Fruit fly (Drosophila melanogaster) whole organism, embryonic: ENCODE measurements around the gene CtsF.

Experiments
- BEAF-32 ChIP-seq: fragments of 200-800 bp; sonication (Bioruptor generic); optimal IDR thresholded peaks from 3 replicates; lab custom pipeline; 2017; ENCODE audit warnings: missing biosample characterization, missing genetic modification characterization, mild to moderate bottlenecking, moderate library complexity, missing genetic modification reagents
- CG10274 ChIP-seq: fragments of 200-800 bp; sonication (Bioruptor generic); optimal IDR thresholded peaks from 3 replicates; lab custom pipeline; 2017; ENCODE audit warnings: missing biosample characterization, mild to moderate bottlenecking, missing genetic modification characterization
- CG11247 ChIP-seq: fragments of 200-800 bp; sonication (Bioruptor generic); IDR thresholded peaks from 2 replicates; pipeline ENCODE4 v1.3.6; 2022; ENCODE audit warnings: missing biosample characterization, missing genetic modification characterization
- CG11723 ChIP-seq: fragments of 200-800 bp; sonication (Bioruptor generic); optimal IDR thresholded peaks from 2 replicates; lab custom pipeline; 2017; ENCODE audit warnings: missing biosample characterization, mild to moderate bottlenecking, missing genetic modification characterization
- CG12104 ChIP-seq: fragments of 200-800 bp; sonication (Bioruptor generic); optimal IDR thresholded peaks from 3 replicates; lab custom pipeline; 2016; ENCODE audit warnings: missing biosample characterization, missing genetic modification characterization
- CG16813 ChIP-seq: fragments of 200-800 bp; sonication (Bioruptor generic); IDR thresholded peaks from 3 replicates; pipeline ENCODE4 v1.3.6; 2022; ENCODE audit warnings: missing biosample characterization, missing genetic modification characterization; ENCODE audit not compliant: partially characterized antibody
- CG17912 ChIP-seq: fragments of 200-800 bp; sonication (Bioruptor generic); optimal IDR thresholded peaks from 2 replicates; lab custom pipeline; 2018; ENCODE audit warnings: missing biosample characterization, mild to moderate bottlenecking, missing genetic modification characterization
- CG18262 ChIP-seq: fragments of 200-800 bp; optimal IDR thresholded peaks from 3 replicates; lab custom pipeline; 2019; ENCODE audit warnings: missing biosample characterization, mild to moderate bottlenecking, missing genetic modification characterization, moderate library complexity
- CG18619 ChIP-seq: fragments of 200-800 bp; sonication (Bioruptor generic); optimal IDR thresholded peaks from 3 replicates; lab custom pipeline; 2017; ENCODE audit warnings: missing biosample characterization, mild to moderate bottlenecking, missing genetic modification characterization
- CG3065 ChIP-seq: fragments of 200-800 bp; sonication (Bioruptor generic); optimal IDR thresholded peaks from 2 replicates; lab custom pipeline; 2016; ENCODE audit warnings: missing biosample characterization, missing genetic modification characterization
- CG43689 ChIP-seq: fragments of 200-800 bp; sonication (Bioruptor generic); IDR thresholded peaks from 2 replicates; pipeline ENCODE4 v1.3.6; 2022; ENCODE audit warnings: missing biosample characterization, missing genetic modification characterization
- CG4820 ChIP-seq: fragments of 200-800 bp; sonication (Bioruptor generic); optimal IDR thresholded peaks from 3 replicates; lab custom pipeline; 2016; ENCODE audit warnings: missing biosample characterization, missing genetic modification characterization
- CG7987 ChIP-seq: fragments of 200-800 bp; sonication (Bioruptor generic); optimal IDR thresholded peaks from 2 replicates; lab custom pipeline; 2018; ENCODE audit warnings: missing biosample characterization, mild to moderate bottlenecking, missing genetic modification characterization, moderate library complexity
- CHES-1-like ChIP-seq: fragments of 200-800 bp; sonication (Bioruptor generic); optimal IDR thresholded peaks from 2 replicates; lab custom pipeline; 2016; ENCODE audit warnings: missing biosample characterization, missing genetic modification characterization
- CoRest ChIP-seq: fragments of 200-800 bp; sonication (Bioruptor generic); optimal IDR thresholded peaks from 3 replicates; lab custom pipeline; 2018; ENCODE audit warnings: missing biosample characterization, mild to moderate bottlenecking, missing genetic modification characterization, moderate library complexity
- Dbx ChIP-seq: fragments of 200-800 bp; sonication (Bioruptor generic); IDR thresholded peaks from 3 replicates; pipeline ENCODE4 v1.3.6; 2022; ENCODE audit warnings: missing biosample characterization, missing genetic modification characterization
- Doc3 ChIP-seq: fragments of 200-800 bp; sonication (Bioruptor generic); IDR thresholded peaks from 3 replicates; pipeline ENCODE4 v1.3.6; 2022; ENCODE audit warnings: missing biosample characterization, missing genetic modification characterization; ENCODE audit not compliant: partially characterized antibody
- Drgx ChIP-seq: fragments of 200-800 bp; sonication (Bioruptor generic); IDR thresholded peaks from 2 replicates; pipeline ENCODE4 v1.3.6; 2022; ENCODE audit warnings: missing biosample characterization, missing genetic modification characterization
- ERR ChIP-seq: fragments of 200-800 bp; sonication (Bioruptor generic); optimal IDR thresholded peaks from 2 replicates; lab custom pipeline; 2016; ENCODE audit warnings: missing biosample characterization, missing genetic modification characterization
- Eip74EF ChIP-seq, 2 experiments: fragments of 200-800 bp in 1 of 2; fragments of >200 bp in 1 of 2; sonication (Bioruptor generic) in 1 of 2; optimal IDR thresholded peaks; 2 replicates each; lab custom pipeline; 2017 to 2019; ENCODE audit warnings: missing biosample characterization in 2 of 2, missing genetic modification characterization in 2 of 2, mild to moderate bottlenecking in 1 of 2, moderate library complexity in 1 of 2
- Fer3 ChIP-seq: fragments of 200-800 bp; sonication (Bioruptor generic); optimal IDR thresholded peaks from 2 replicates; lab custom pipeline; 2018; ENCODE audit warnings: missing biosample characterization, mild to moderate bottlenecking, missing genetic modification characterization, moderate library complexity
- HmgD ChIP-seq: fragments of 200-800 bp; sonication (Bioruptor generic); optimal IDR thresholded peaks from 3 replicates; lab custom pipeline; 2016; ENCODE audit warnings: missing biosample characterization, missing genetic modification characterization
- Hmx ChIP-seq: fragments of 200-800 bp; sonication (Bioruptor generic); optimal IDR thresholded peaks from 2 replicates; lab custom pipeline; 2016; ENCODE audit warnings: missing biosample characterization, missing genetic modification characterization
- Lhr ChIP-seq: fragments of 200-800 bp; sonication (Bioruptor generic); optimal IDR thresholded peaks from 3 replicates; lab custom pipeline; 2017; ENCODE audit warnings: mild to moderate bottlenecking, missing biosample characterization, missing genetic modification reagents, missing genetic modification characterization
- NK7.1 ChIP-seq: fragments of 200-800 bp; sonication (Bioruptor generic); optimal IDR thresholded peaks from 3 replicates; lab custom pipeline; 2016; ENCODE audit warnings: missing biosample characterization, missing genetic modification characterization
- Ptx1 ChIP-seq: fragments of 200-800 bp; sonication (Bioruptor generic); IDR thresholded peaks from 2 replicates; pipeline ENCODE4 v1.3.6; 2022; ENCODE audit warnings: missing biosample characterization, missing genetic modification characterization
- Sox100B ChIP-seq: fragments of 200-800 bp; sonication (Bioruptor generic); optimal IDR thresholded peaks from 3 replicates; lab custom pipeline; 2018; ENCODE audit warnings: missing biosample characterization, mild to moderate bottlenecking, missing genetic modification characterization
- amos ChIP-seq: fragments of 200-800 bp; sonication (Bioruptor generic); IDR thresholded peaks from 2 replicates; pipeline ENCODE4 v1.3.6; 2022; ENCODE audit warnings: missing biosample characterization, missing genetic modification characterization; ENCODE audit not compliant: partially characterized antibody
- aop ChIP-seq: fragments of 200-800 bp; sonication (Bioruptor generic); IDR thresholded peaks from 2 replicates; pipeline ENCODE4 v1.3.6; 2022; ENCODE audit warnings: missing biosample characterization, missing genetic modification characterization
- az2 ChIP-seq: fragments of 200-800 bp; sonication (Bioruptor generic); optimal IDR thresholded peaks from 3 replicates; lab custom pipeline; 2016; ENCODE audit warnings: missing biosample characterization, missing genetic modification characterization
- chn ChIP-seq: fragments of 200-800 bp; sonication (Bioruptor generic); optimal IDR thresholded peaks from 2 replicates; lab custom pipeline; 2016; ENCODE audit warnings: missing biosample characterization, missing genetic modification characterization
- corto ChIP-seq: fragments of 200-800 bp; sonication (Bioruptor generic); optimal IDR thresholded peaks from 2 replicates; lab custom pipeline; 2016; ENCODE audit warnings: missing biosample characterization, mild to moderate bottlenecking, missing genetic modification characterization, moderate library complexity
- crol ChIP-seq: fragments of 200-800 bp; sonication (Bioruptor generic); IDR thresholded peaks from 2 replicates; pipeline ENCODE4 v1.3.6; 2022; ENCODE audit warnings: missing biosample characterization, missing genetic modification characterization
- danr ChIP-seq: fragments of 200-800 bp; sonication (Bioruptor generic); IDR thresholded peaks from 2 replicates; pipeline ENCODE4 v1.3.6; 2022; ENCODE audit warnings: missing biosample characterization, missing genetic modification characterization
- dmrt11E ChIP-seq: fragments of 200-800 bp; sonication (Bioruptor generic); optimal IDR thresholded peaks from 3 replicates; lab custom pipeline; 2018; ENCODE audit warnings: missing biosample characterization, mild to moderate bottlenecking, missing genetic modification characterization, moderate library complexity
- exex ChIP-seq: fragments of 200-800 bp; sonication (Bioruptor generic); optimal IDR thresholded peaks from 4 replicates; lab custom pipeline; 2018; ENCODE audit warnings: missing biosample characterization, mild to moderate bottlenecking, missing genetic modification characterization, moderate library complexity
- ftz-f1 ChIP-seq: fragments of 200-800 bp; sonication (Bioruptor generic); optimal IDR thresholded peaks from 2 replicates; lab custom pipeline; 2016; ENCODE audit warnings: missing biosample characterization, missing genetic modification characterization
- lilli ChIP-seq: fragments of 200-800 bp; sonication (Bioruptor generic); optimal IDR thresholded peaks from 3 replicates; lab custom pipeline; 2016; ENCODE audit warnings: missing biosample characterization, missing genetic modification characterization
- lola ChIP-seq, 3 experiments: fragments of >200 bp in 2 of 3; fragments of 200-800 bp in 1 of 3; sonication (Bioruptor generic) in 1 of 3; optimal IDR thresholded peaks; 2 replicates each; lab custom pipeline; 2017 to 2019; ENCODE audit warnings: missing biosample characterization in 3 of 3, missing genetic modification characterization in 3 of 3, mild to moderate bottlenecking in 1 of 3, moderate library complexity in 1 of 3
- onecut ChIP-seq: fragments of 200-800 bp; sonication (Bioruptor generic); IDR thresholded peaks from 2 replicates; pipeline ENCODE4 v1.3.6; 2022; ENCODE audit warnings: missing biosample characterization, missing genetic modification characterization
- peb ChIP-seq: fragments of 200-800 bp; sonication (Bioruptor generic); IDR thresholded peaks from 2 replicates; pipeline ENCODE4 v1.3.6; 2022; ENCODE audit warnings: missing biosample characterization, missing genetic modification characterization
- pfk ChIP-seq: fragments of 200-800 bp; sonication (Bioruptor generic); optimal IDR thresholded peaks from 2 replicates; lab custom pipeline; 2018; ENCODE audit warnings: missing biosample characterization, mild to moderate bottlenecking, missing genetic modification characterization, moderate library complexity
- ranshi ChIP-seq: fragments of 200-800 bp; sonication (Bioruptor generic); IDR thresholded peaks from 2 replicates; pipeline ENCODE4 v1.3.6; 2022; ENCODE audit warnings: missing biosample characterization, missing genetic modification characterization
- sna ChIP-seq: fragments of 200-800 bp; sonication (Bioruptor generic); IDR thresholded peaks from 2 replicates; pipeline ENCODE4 v1.3.6; 2022; ENCODE audit warnings: missing biosample characterization, missing genetic modification characterization; ENCODE audit not compliant: partially characterized antibody
- so ChIP-seq: fragments of 200-800 bp; sonication (Bioruptor generic); IDR thresholded peaks from 3 replicates; pipeline ENCODE4 v1.3.6; 2022; ENCODE audit warnings: missing biosample characterization, missing genetic modification characterization
- tgo ChIP-seq: fragments of 200-800 bp; sonication (Bioruptor generic); IDR thresholded peaks from 3 replicates; pipeline ENCODE4 v1.3.6; 2022; ENCODE audit warnings: missing biosample characterization, missing genetic modification characterization
- tio ChIP-seq: fragments of 200-800 bp; sonication (Bioruptor generic); optimal IDR thresholded peaks from 2 replicates; lab custom pipeline; 2017; ENCODE audit warnings: missing biosample characterization, missing genetic modification characterization, inconsistent platforms
- tx ChIP-seq: fragments of 200-800 bp; sonication (Bioruptor generic); optimal IDR thresholded peaks from 2 replicates; lab custom pipeline; 2016; ENCODE audit warnings: missing biosample characterization, missing genetic modification characterization
- zf30C ChIP-seq: fragments of 200-800 bp; sonication (Bioruptor generic); optimal IDR thresholded peaks from 3 replicates; lab custom pipeline; 2018; ENCODE audit warnings: missing biosample characterization, mild to moderate bottlenecking, missing genetic modification characterization

CtsF gene

dm6 chr3R:5256462-5257146 lies 5.1 kb upstream of the CtsF start, which contains the start of the genes Enoph and Hph (continued):
- peak; percentile 70 for TF ChIP-seq corto (GFP tag; lab: Kevin White, UChicago)
- TF ChIP-seq Eip74EF (GFP tag; optimal IDR thresholded peaks at IDR 0.05; lab: Kevin White, UChicago) = no peak
- no peak for TF ChIP-seq CG17912 (GFP tag; lab: Kevin White, UChicago)
- TF ChIP-seq CG12104 = peak; percentile 57
- peak; percentile 57; the same call in 1 of the 2 replicates for TF ChIP-seq sna (GFP tag; lab: Robert Waterston, UW)
- peak; percentile 15 for TF ChIP-seq CG3065 (GFP tag; lab: Kevin White, UChicago)
- peak; percentile 70 for TF ChIP-seq Ptx1 (GFP tag; lab: Robert Waterston, UW)
- peak; percentile 66 for TF ChIP-seq Doc3
- TF ChIP-seq CHES-1-like (GFP tag; lab: Kevin White, UChicago) = peak; percentile 68
- TF ChIP-seq Lhr (GFP tag; lab: Kevin White, UChicago) = peak; percentile 7
- TF ChIP-seq zf30C (GFP tag; lab: Kevin White, UChicago) = no peak
- peak; percentile 11 for TF ChIP-seq exex (tag; lab: Kevin White, UChicago)
- TF ChIP-seq dmrt11E = peak; percentile 56
- no peak for TF ChIP-seq CG7987 (GFP tag; lab: Kevin White, UChicago)
- no peak; the same call in 1 of the 2 replicates for TF ChIP-seq ranshi (GFP tag; lab: Robert Waterston, UW)
- no peak for TF ChIP-seq crol (GFP tag; lab: Robert Waterston, UW)
- TF ChIP-seq Hmx = no peak
- peak; percentile 79 for TF ChIP-seq lilli
- peak; percentile 59 for TF ChIP-seq tio (GFP tag; lab: Kevin White, UChicago)
- TF ChIP-seq CG10274 (GFP tag; lab: Kevin White, UChicago) = peak; percentile 46
- peak; percentile 65 for TF ChIP-seq az2 (GFP tag; lab: Kevin White, UChicago)
- no peak for TF ChIP-seq CG43689
- TF ChIP-seq Dbx (GFP tag; lab: Robert Waterston, UW) = peak; percentile 78
- TF ChIP-seq ftz-f1 = no peak
- TF ChIP-seq chn = peak; percentile 11
- TF ChIP-seq HmgD = peak; percentile 42
- peak; percentile 64 for TF ChIP-seq CG18619 (GFP tag; lab: Kevin White, UChicago)
- peak; percentile 39 for TF ChIP-seq CG11723
- TF ChIP-seq tgo (GFP tag; lab: Robert Waterston, UW) = peak; percentile 55
- TF ChIP-seq Sox100B (GFP tag; lab: Kevin White, UChicago) = peak; percentile 69
- peak; percentile 86 for TF ChIP-seq amos (GFP tag; lab: Robert Waterston, UW)
- TF ChIP-seq CG18262 = peak; percentile 67
- no peak for TF ChIP-seq peb (GFP tag; lab: Robert Waterston, UW)
- TF ChIP-seq danr (GFP tag; lab: Robert Waterston, UW) = peak; percentile 45; the same call in 1 of the 2 replicates
- TF ChIP-seq so = no peak
- peak; percentile 41 for TF ChIP-seq Fer3
- peak; percentile 51 for TF ChIP-seq tx (GFP tag; lab: Kevin White, UChicago)
- no peak for TF ChIP-seq pfk (GFP tag; lab: Kevin White, UChicago)
- TF ChIP-seq CG11247 (GFP tag; lab: Robert Waterston, UW) = no peak
- TF ChIP-seq NK7.1 (GFP tag; lab: Kevin White, UChicago) = no peak
- peak; percentile 89 for TF ChIP-seq BEAF-32 (GFP tag; lab: Kevin White, UChicago)
- peak; percentile 53; the same call in 1 of the 2 replicates for TF ChIP-seq Drgx (GFP tag; lab: Robert Waterston, UW)
- TF ChIP-seq lola (GFP tag; optimal IDR thresholded peaks at IDR 0.05; lab: Kevin White, UChicago) = peak in 1 of 3 experiments; percentile 52
- TF ChIP-seq onecut (GFP tag; lab: Robert Waterston, UW) = no peak
- no peak for TF ChIP-seq ERR (GFP tag; lab: Kevin White, UChicago)
- peak; percentile 84 for TF ChIP-seq CG16813
- no peak for TF ChIP-seq aop (GFP tag; lab: Robert Waterston, UW)
- peak; percentile 65 for TF ChIP-seq CG4820 (GFP tag; lab: Kevin White, UChicago)
- TF ChIP-seq CoRest (tag; lab: Kevin White, UChicago) = peak; percentile 83
